Worm (Caenorhabditis elegans) whole organism, mixed stage, embryonic: ENCODE measurements around the gene F25B5.6.

Experiments
- bed-3 ChIP-seq: fragments of 200-800 bp; sonication (Bioruptor generic); optimal IDR thresholded peaks from 3 replicates; lab custom pipeline; 2018; ENCODE audit warnings: mild to moderate bottlenecking, missing genetic modification characterization, moderate library complexity, missing compliant biosample characterization
- elt-1 ChIP-seq: sonication (generic microtip); optimal IDR thresholded peaks from 2 replicates; lab custom pipeline; 2017; ENCODE audit warnings: missing genetic modification characterization, mild to moderate bottlenecking, missing compliant biosample characterization, antibody characterized with exemption, moderate library complexity, borderline replicate concordance; ENCODE audit not compliant: insufficient read depth
- lin-13 ChIP-seq: fragments of 150-350 bp; optimal IDR thresholded peaks from 2 replicates; lab custom pipeline; 2014; ENCODE audit warnings: missing biosample characterization, missing genetic modification characterization
- nhr-28 ChIP-seq: fragments of 150-350 bp; optimal IDR thresholded peaks from 2 replicates; lab custom pipeline; 2014; ENCODE audit warnings: missing biosample characterization, missing genetic modification characterization
- zip-8 ChIP-seq: fragments of 150-350 bp; optimal IDR thresholded peaks from 2 replicates; lab custom pipeline; 2014; ENCODE audit warnings: missing biosample characterization, missing genetic modification characterization

ce11 chrIII:5906059-5906458 is 42.5 kb downstream of the F25B5.6 start, which contains the start of gene dpff-1:
- TF ChIP-seq elt-1 = no peak
- TF ChIP-seq lin-13 (tag; lab: Kevin White, UChicago) = peak; percentile 27
- TF ChIP-seq zip-8 (tag; lab: Kevin White, UChicago) = no peak
- TF ChIP-seq nhr-28 = no peak
- no peak for TF ChIP-seq bed-3 (GFP tag; lab: Kevin White, UChicago)
